Worm (Caenorhabditis elegans): ENCODE data around the gene fbxb-118.

DNA sequence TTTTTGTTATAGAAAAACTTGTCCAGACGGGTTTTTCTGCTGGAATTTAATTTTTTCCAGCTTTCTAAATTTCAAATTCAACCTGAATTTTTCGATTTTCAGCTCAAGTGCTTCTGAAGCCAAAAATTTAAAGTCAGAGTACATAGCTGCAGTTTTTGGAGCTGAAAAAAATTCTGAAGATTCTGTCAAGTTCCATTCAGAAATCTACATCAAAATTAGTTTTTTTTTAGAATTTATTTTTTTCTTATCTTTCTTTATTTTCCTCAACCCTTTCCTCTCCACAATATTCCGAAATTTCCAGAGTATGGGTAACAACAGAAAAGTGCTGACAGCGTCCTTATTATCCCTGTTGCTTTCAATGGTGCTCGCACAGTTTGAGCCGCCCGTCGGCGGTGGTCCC is 35.6 kb downstream of the fbxb-118 start, which contains the start of gene K07D4.9:
- TF ChIP-seq nhr-179 (tag; optimal IDR thresholded peaks at IDR 0.05) (no peak), snpc-3.4 (tag; optimal IDR thresholded peaks at IDR 0.05) (no peak), C17E4.6 (GFP tag; IDR thresholded peaks at IDR 0.05) (no peak), pbrm-1 (GFP tag; IDR thresholded peaks at IDR 0.05) (no peak), sdz-38 (tag; optimal IDR thresholded peaks at IDR 0.05) (no peak)

Measured in whole organism, young adult.